Fruit fly (Drosophila melanogaster) S2 (cell line): ENCODE measurements around the gene CG14410.

Source experiments
- CG8478 ChIP-seq: fragments of >200 bp; optimal IDR thresholded peaks from 2 replicates; lab custom pipeline; 2018
- CTCF ChIP-seq, 2 experiments: fragments of >200 bp; optimal IDR thresholded peaks; 2 replicates each; lab custom pipeline; 2018

DNA sequence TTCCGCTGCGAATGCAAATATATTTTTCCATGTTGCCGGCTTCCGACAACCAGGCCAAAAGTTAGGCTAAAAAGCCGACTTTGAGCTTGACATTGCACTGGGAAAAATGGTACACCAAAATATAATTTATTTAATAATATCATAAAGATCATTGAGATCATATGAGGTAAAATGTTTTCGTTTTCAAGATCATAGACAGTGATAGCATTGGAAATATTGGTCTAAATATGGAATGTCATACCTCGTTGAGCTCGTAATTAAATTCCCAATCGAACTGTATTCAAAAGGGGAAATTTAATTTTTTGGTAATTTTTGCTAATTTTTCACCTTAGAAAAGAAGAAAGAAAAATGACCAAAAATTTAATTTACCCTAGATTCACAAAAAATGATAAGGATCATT, 47.5 kb downstream of the CG14410 start:
- TF ChIP-seq CG8478 (lab: Kevin White, UChicago) (no peak), CTCF (optimal IDR thresholded peaks at IDR 0.05; lab: Kevin White, UChicago) (no peak)
